Worm (Caenorhabditis elegans) whole organism, young adult: ENCODE results near the gene rict-1.

ENCODE experiments used
- B0336.3 ChIP-seq: fragments of 200-800 bp; sonication (Bioruptor generic); IDR thresholded peaks from 2 replicates; pipeline ENCODE4 v1.3.6; 2022; ENCODE audit warnings: missing genetic modification characterization, missing compliant biosample characterization
- D2030.7 ChIP-seq: fragments of 200-800 bp; sonication (Bioruptor generic); IDR thresholded peaks from 2 replicates; pipeline ENCODE4 v1.3.6; 2022; ENCODE audit warnings: missing genetic modification reagents, missing genetic modification characterization, missing compliant biosample characterization
- F22D6.2 ChIP-seq: sonication (generic microtip); optimal IDR thresholded peaks from 2 replicates; lab custom pipeline; 2016; ENCODE audit warnings: mild to moderate bottlenecking, missing genetic modification characterization, missing compliant biosample characterization
- F52B5.7 ChIP-seq: sonication (generic microtip); optimal IDR thresholded peaks from 2 replicates; lab custom pipeline; 2016; ENCODE audit warnings: mild to moderate bottlenecking, missing genetic modification characterization, missing compliant biosample characterization
- F57A8.1 ChIP-seq: fragments of 200-800 bp; sonication (Bioruptor generic); optimal IDR thresholded peaks from 2 replicates; lab custom pipeline; 2018; ENCODE audit warnings: mild to moderate bottlenecking, missing genetic modification characterization, moderate library complexity, missing compliant biosample characterization
- K12H6.12 ChIP-seq: fragments of 200-800 bp; sonication (Bioruptor generic); optimal IDR thresholded peaks from 2 replicates; lab custom pipeline; 2018; ENCODE audit warnings: mild to moderate bottlenecking, missing genetic modification characterization, missing compliant biosample characterization
- T07F8.4 ChIP-seq: sonication (generic microtip); optimal IDR thresholded peaks from 2 replicates; lab custom pipeline; 2016; ENCODE audit warnings: mild to moderate bottlenecking, missing genetic modification characterization, moderate library complexity, missing compliant biosample characterization
- T26A5.8 ChIP-seq: sonication (generic microtip); optimal IDR thresholded peaks from 2 replicates; lab custom pipeline; 2016; ENCODE audit warnings: missing genetic modification characterization, missing compliant biosample characterization
- Y53F4B.3 ChIP-seq: fragments of 200-800 bp; sonication (Bioruptor generic); IDR thresholded peaks from 2 replicates; pipeline ENCODE4 v1.3.6; 2022; ENCODE audit warnings: missing genetic modification reagents, missing genetic modification characterization, missing compliant biosample characterization
- Y95B8A.8 ChIP-seq: fragments of 200-800 bp; sonication (Bioruptor generic); IDR thresholded peaks from 2 replicates; pipeline ENCODE4 v1.3.6; 2022; ENCODE audit warnings: missing genetic modification reagents, missing genetic modification characterization, missing compliant biosample characterization
- ZK185.1 ChIP-seq: sonication (generic microtip); optimal IDR thresholded peaks from 2 replicates; lab custom pipeline; 2016; ENCODE audit warnings: mild to moderate bottlenecking, missing genetic modification characterization, missing compliant biosample characterization; ENCODE audit not compliant: poor library complexity, severe bottlenecking
- aptf-2 ChIP-seq: fragments of 200-800 bp; sonication (Bioruptor generic); conservative IDR thresholded peaks from 2 replicates; pipeline ENCODE4 v1.3.6; 2022; ENCODE audit warnings: missing genetic modification reagents, missing genetic modification characterization, missing compliant biosample characterization
- atf-7 ChIP-seq: sonication (generic microtip); optimal IDR thresholded peaks from 2 replicates; lab custom pipeline; 2017; ENCODE audit warnings: mild to moderate bottlenecking, missing genetic modification characterization, missing compliant biosample characterization
- athp-1 ChIP-seq: sonication (generic microtip); optimal IDR thresholded peaks from 2 replicates; lab custom pipeline; 2017; ENCODE audit warnings: mild to moderate bottlenecking, missing genetic modification characterization, missing compliant biosample characterization
- attf-3 ChIP-seq: fragments of 200-800 bp; sonication (Bioruptor generic); conservative IDR thresholded peaks from 2 replicates; pipeline ENCODE4 v1.3.6; 2022; ENCODE audit warnings: missing genetic modification reagents, missing genetic modification characterization, missing compliant biosample characterization
- ceh-40 ChIP-seq: fragments of 200-800 bp; sonication (Bioruptor generic); IDR thresholded peaks from 2 replicates; pipeline ENCODE4 v1.3.6; 2022; ENCODE audit warnings: missing genetic modification characterization, missing compliant biosample characterization
- ceh-79 ChIP-seq: sonication (generic microtip); optimal IDR thresholded peaks from 2 replicates; lab custom pipeline; 2017; ENCODE audit warnings: mild to moderate bottlenecking, missing genetic modification characterization, missing compliant biosample characterization
- dox-1 ChIP-seq: fragments of 200-800 bp; sonication (Bioruptor generic); IDR thresholded peaks from 2 replicates; pipeline ENCODE4 v1.3.6; 2022; ENCODE audit warnings: missing genetic modification reagents, missing genetic modification characterization, missing compliant biosample characterization
- dpff-1 ChIP-seq: sonication (generic microtip); optimal IDR thresholded peaks from 2 replicates; lab custom pipeline; 2017; ENCODE audit warnings: mild to moderate bottlenecking, missing genetic modification characterization, missing compliant biosample characterization
- dpl-1 ChIP-seq: fragments of 150-350 bp; optimal IDR thresholded peaks from 2 replicates; lab custom pipeline; 2014; ENCODE audit warnings: missing biosample characterization, missing genetic modification reagents, missing genetic modification characterization
- efl-1 ChIP-seq: fragments of 150-350 bp; optimal IDR thresholded peaks from 2 replicates; lab custom pipeline; 2014; ENCODE audit warnings: missing biosample characterization, missing genetic modification reagents, missing genetic modification characterization
- egl-44 ChIP-seq: fragments of 200-800 bp; sonication (Bioruptor generic); IDR thresholded peaks from 2 replicates; pipeline ENCODE4 v1.3.6; 2022; ENCODE audit warnings: missing genetic modification reagents, missing genetic modification characterization, missing compliant biosample characterization
- ets-4 ChIP-seq: fragments of 200-800 bp; sonication (Bioruptor generic); optimal IDR thresholded peaks from 2 replicates; lab custom pipeline; 2018; ENCODE audit warnings: mild to moderate bottlenecking, missing genetic modification characterization, missing compliant biosample characterization
- fkh-3 ChIP-seq: sonication (generic microtip); optimal IDR thresholded peaks from 2 replicates; lab custom pipeline; 2016; ENCODE audit warnings: mild to moderate bottlenecking, missing genetic modification characterization, missing compliant biosample characterization
- hlh-12 ChIP-seq: sonication (generic microtip); optimal IDR thresholded peaks from 2 replicates; lab custom pipeline; 2016; ENCODE audit warnings: missing genetic modification characterization, missing compliant biosample characterization
- hlh-26 ChIP-seq: fragments of 200-800 bp; sonication (Bioruptor generic); conservative IDR thresholded peaks from 2 replicates; pipeline ENCODE4 v1.3.6; 2022; ENCODE audit warnings: missing genetic modification reagents, missing genetic modification characterization, missing compliant biosample characterization
- let-607 ChIP-seq, 2 experiments: fragments of 200-800 bp in 1 of 2; sonication (Bioruptor generic) in 1 of 2; sonication (generic microtip) in 1 of 2; optimal IDR thresholded peaks; 2 replicates each; lab custom pipeline; 2016 to 2018; ENCODE audit warnings: mild to moderate bottlenecking in 2 of 2, missing compliant biosample characterization in 2 of 2, missing genetic modification characterization in 2 of 2, moderate library complexity in 2 of 2, missing genotype in 1 of 2
- lin-54 ChIP-seq: fragments of 200-800 bp; sonication (Bioruptor generic); optimal IDR thresholded peaks from 2 replicates; lab custom pipeline; 2018; ENCODE audit warnings: mild to moderate bottlenecking, missing genetic modification characterization, missing compliant biosample characterization
- lsl-1 ChIP-seq: fragments of 200-800 bp; sonication (Bioruptor generic); optimal IDR thresholded peaks from 2 replicates; lab custom pipeline; 2018; ENCODE audit warnings: mild to moderate bottlenecking, missing genetic modification characterization, moderate library complexity, missing compliant biosample characterization
- madf-10 ChIP-seq: sonication (generic microtip); optimal IDR thresholded peaks from 2 replicates; lab custom pipeline; 2016; ENCODE audit warnings: mild to moderate bottlenecking, missing genetic modification characterization, missing compliant biosample characterization
- madf-6 ChIP-seq: fragments of 200-800 bp; sonication (Bioruptor generic); IDR thresholded peaks from 2 replicates; pipeline ENCODE4 v1.3.6; 2022; ENCODE audit warnings: missing genetic modification reagents, missing genetic modification characterization, missing compliant biosample characterization
- mxl-1 ChIP-seq: sonication (generic microtip); optimal IDR thresholded peaks from 2 replicates; lab custom pipeline; 2016; ENCODE audit warnings: missing genetic modification characterization, missing compliant biosample characterization
- nfya-2 ChIP-seq: fragments of 200-800 bp; sonication (Bioruptor generic); IDR thresholded peaks from 2 replicates; pipeline ENCODE4 v1.3.6; 2022; ENCODE audit warnings: missing genetic modification reagents, missing genetic modification characterization, missing compliant biosample characterization
- nfyb-1 ChIP-seq: fragments of 200-800 bp; sonication (Bioruptor generic); IDR thresholded peaks from 2 replicates; pipeline ENCODE4 v1.3.6; 2022; ENCODE audit warnings: missing genetic modification reagents, missing genetic modification characterization, missing compliant biosample characterization
- nhr-179 ChIP-seq: sonication (generic microtip); optimal IDR thresholded peaks from 2 replicates; lab custom pipeline; 2016; ENCODE audit warnings: mild to moderate bottlenecking, missing genetic modification characterization, missing compliant biosample characterization
- pbrm-1 ChIP-seq: fragments of 200-800 bp; sonication (Bioruptor generic); IDR thresholded peaks from 2 replicates; pipeline ENCODE4 v1.3.6; 2022; ENCODE audit warnings: missing genetic modification reagents, missing genetic modification characterization, missing compliant biosample characterization
- rec-8 ChIP-seq, 2 experiments: sonication (generic microtip); optimal IDR thresholded peaks; 2 replicates each; lab custom pipeline; 2016; ENCODE audit warnings: mild to moderate bottlenecking in 2 of 2, missing genetic modification characterization in 2 of 2, missing genetic modification reagents in 2 of 2, missing genotype in 2 of 2, missing biosample characterization in 1 of 2, missing compliant biosample characterization in 1 of 2, moderate library complexity in 1 of 2
- snpc-3.4 ChIP-seq: sonication (generic microtip); optimal IDR thresholded peaks from 2 replicates; lab custom pipeline; 2017; ENCODE audit warnings: missing genetic modification characterization, mild to moderate bottlenecking, missing compliant biosample characterization, antibody characterized with exemption, moderate library complexity, missing genotype, missing genetic modification reagents
- snpc-4 ChIP-seq, 5 experiments: fragments of 150-350 bp in 1 of 5; sonication (generic microtip) in 4 of 5; optimal IDR thresholded peaks; 2 replicates each; lab custom pipeline; 2014 to 2018; ENCODE audit warnings: missing genetic modification characterization in 5 of 5, missing biosample characterization in 3 of 5, antibody characterized with exemption in 2 of 5, mild to moderate bottlenecking in 2 of 5, missing compliant biosample characterization in 2 of 5, missing genotype in 2 of 5, moderate library complexity in 2 of 5, missing genetic modification reagents in 1 of 5
- tlf-1 ChIP-seq: fragments of 200-800 bp; sonication (Bioruptor generic); optimal IDR thresholded peaks from 2 replicates; lab custom pipeline; 2018; ENCODE audit warnings: mild to moderate bottlenecking, missing genetic modification characterization, missing compliant biosample characterization
- unc-130 ChIP-seq: sonication (generic microtip); optimal IDR thresholded peaks from 2 replicates; lab custom pipeline; 2016; ENCODE audit warnings: missing genetic modification reagents, missing genetic modification characterization, missing compliant biosample characterization
- ztf-18 ChIP-seq: sonication (generic microtip); optimal IDR thresholded peaks from 2 replicates; lab custom pipeline; 2016; ENCODE audit warnings: missing genotype, mild to moderate bottlenecking, missing genetic modification characterization, missing compliant biosample characterization

rict-1 gene

ce11 chrII:13130576-13130975, 14.0 kb upstream of the rict-1 start (continued):
- TF ChIP-seq T26A5.8 (tag; lab: Kevin White, UChicago) (no peak), attf-3 (GFP tag; lab: Robert Waterston, UW) (no peak), ets-4 (GFP tag; lab: Kevin White, UChicago) (no peak), aptf-2 (GFP tag; lab: Robert Waterston, UW) (no peak), tlf-1 (GFP tag; lab: Kevin White, UChicago) (no peak), egl-44 (GFP tag; lab: Robert Waterston, UW) (no peak), T07F8.4 (tag; lab: Kevin White, UChicago) (no peak), madf-6 (GFP tag; lab: Robert Waterston, UW) (peak; percentile 89), let-607 (tag; optimal IDR thresholded peaks at IDR 0.05; lab: Kevin White, UChicago) (no peak)

ce11 chrII:13129602-13130001, 13.0 kb upstream of the rict-1 start, which contains the start of gene F29C12.6:
Gene F29C12.6, plus strand, starts transcription at chrII:13129902.
- no peak for TF ChIP-seq Y53F4B.3 (GFP tag; lab: Robert Waterston, UW)
- no peak for TF ChIP-seq nfya-2 (GFP tag; lab: Robert Waterston, UW)
- TF ChIP-seq F52B5.7 (tag; lab: Kevin White, UChicago) = no peak
- TF ChIP-seq fkh-3 (tag; lab: Kevin White, UChicago) = no peak
- TF ChIP-seq, all 124 proteins: peak for 0

DNA sequence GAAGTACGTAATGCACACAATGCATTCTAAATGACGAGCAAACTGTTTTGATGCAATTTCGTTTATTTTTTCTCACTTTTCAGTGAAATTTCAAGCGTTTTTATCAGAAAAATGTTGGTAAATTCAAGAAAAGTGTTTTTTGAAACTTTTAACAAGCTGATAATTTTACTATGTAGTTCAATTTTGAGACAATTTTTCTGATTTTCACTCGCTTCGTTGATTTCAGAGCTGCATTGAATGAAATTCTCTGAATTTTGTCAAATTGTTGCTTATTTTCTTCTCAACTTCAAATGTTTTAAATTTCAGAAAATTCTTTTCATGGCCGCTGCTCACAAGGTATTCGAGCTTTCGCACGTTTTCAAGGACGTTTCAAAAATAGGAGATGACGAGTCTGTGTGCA, 6.1 kb upstream of the rict-1 start, which contains the start of gene bath-45:
bath-45 (plus strand) TSS at position 301 of the 400 bp plus-strand sequence.
- no peak for TF ChIP-seq nhr-179
- no peak for TF ChIP-seq dpl-1 (GFP tag; lab: Kevin White, UChicago)
- TF ChIP-seq fkh-3 (tag; lab: Kevin White, UChicago) = no peak
- no peak for TF ChIP-seq mxl-1 (tag; lab: Kevin White, UChicago)
- TF ChIP-seq rec-8 (tag; optimal IDR thresholded peaks at IDR 0.05; lab: Kevin White, UChicago) = no peak
- no peak for TF ChIP-seq pbrm-1 (GFP tag; lab: Robert Waterston, UW)
- TF ChIP-seq lin-54 = no peak

DNA sequence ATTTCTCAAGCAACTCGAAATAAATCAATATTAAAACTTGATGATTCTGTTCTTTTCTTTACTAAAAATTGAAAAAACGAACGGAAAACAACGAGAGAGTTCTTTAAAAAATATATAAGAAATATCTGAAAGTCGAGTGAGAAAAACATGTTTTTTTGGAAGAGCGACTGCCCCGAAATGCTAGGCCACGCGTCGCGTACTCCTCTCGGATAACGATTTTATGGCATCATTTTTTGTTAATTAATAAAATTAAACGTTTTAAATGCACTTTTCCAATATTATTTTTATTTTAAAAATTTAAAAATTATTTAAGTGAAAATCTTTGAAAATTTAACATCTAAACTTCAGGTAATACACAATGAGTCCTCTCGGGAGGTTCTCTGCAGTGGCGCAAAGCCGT, 525 bp upstream of the rict-1 start, which contains the start of gene gfm-1:
gfm-1 (plus strand) TSS at position 349 of the 400 bp plus-strand sequence.
- TF ChIP-seq ztf-18 (tag; lab: Kevin White, UChicago) (peak; percentile 36), snpc-3.4 (tag; lab: Kevin White, UChicago) (peak; percentile 43), lin-54 (peak; percentile 60), nfyb-1 (GFP tag; lab: Robert Waterston, UW) (no peak), snpc-4 (GFP tag; optimal IDR thresholded peaks at IDR 0.05; lab: Kevin White, UChicago) (no peak), snpc-4 (tag; optimal IDR thresholded peaks at IDR 0.05; lab: Kevin White, UChicago) (peak in 2 of 4 experiments; percentile 33 to 56), D2030.7 (peak; percentile 44; the same call in 1 of the 2 replicates), efl-1 (GFP tag; lab: Kevin White, UChicago) (no peak), unc-130 (peak; percentile 90), hlh-12 (no peak), mxl-1 (tag; lab: Kevin White, UChicago) (no peak), hlh-26 (GFP tag; lab: Robert Waterston, UW) (no peak), T26A5.8 (tag; lab: Kevin White, UChicago) (no peak), K12H6.12 (tag; lab: Kevin White, UChicago) (peak; percentile 44), F22D6.2 (tag; lab: Kevin White, UChicago) (peak; percentile 30), Y95B8A.8 (GFP tag; lab: Robert Waterston, UW) (no peak), dox-1 (peak; percentile 61), B0336.3 (GFP tag; lab: Robert Waterston, UW) (no peak), lsl-1 (GFP tag; lab: Kevin White, UChicago) (peak; percentile 48), attf-3 (GFP tag; lab: Robert Waterston, UW) (no peak), ZK185.1 (peak; percentile 91), atf-7 (peak; percentile 15), nhr-179 (no peak), ceh-79 (tag; lab: Kevin White, UChicago) (peak; percentile 54), F57A8.1 (GFP tag; lab: Kevin White, UChicago) (no peak), athp-1 (tag; lab: Kevin White, UChicago) (peak; percentile 52), dpff-1 (no peak), madf-6 (GFP tag; lab: Robert Waterston, UW) (peak; percentile 53), ceh-40 (no peak), madf-10 (peak; percentile 6)
